Fruit fly (Drosophila melanogaster) whole organism, prepupa: ENCODE measurements around the gene CG34461.

Experiments
- CG10631 ChIP-seq: fragments of 200-800 bp; sonication (Bioruptor generic); optimal IDR thresholded peaks from 2 replicates; lab custom pipeline; 2016; ENCODE audit warnings: missing biosample characterization, missing genetic modification characterization
- CG11294 ChIP-seq: fragments of 200-800 bp; sonication (Bioruptor generic); IDR thresholded peaks from 2 replicates; pipeline ENCODE4 v1.3.6; 2022; ENCODE audit warnings: missing biosample characterization, missing genetic modification characterization
- CG15336 ChIP-seq: fragments of 200-800 bp; sonication (Bioruptor generic); IDR thresholded peaks from 2 replicates; pipeline ENCODE4 v1.3.6; 2022; ENCODE audit warnings: missing biosample characterization, missing genetic modification characterization
- CG6808 ChIP-seq: fragments of 200-800 bp; sonication (Bioruptor generic); optimal IDR thresholded peaks from 3 replicates; lab custom pipeline; 2017; ENCODE audit warnings: missing biosample characterization, missing genetic modification characterization, mild to moderate bottlenecking, moderate library complexity, missing genetic modification reagents
- Ets96B ChIP-seq: fragments of 200-800 bp; optimal IDR thresholded peaks from 2 replicates; lab custom pipeline; 2019; ENCODE audit warnings: missing biosample characterization, mild to moderate bottlenecking, missing genetic modification characterization, moderate library complexity
- Gug ChIP-seq: fragments of 200-800 bp; sonication (Bioruptor generic); IDR thresholded peaks from 2 replicates; pipeline ENCODE4 v1.3.6; 2022; ENCODE audit warnings: missing biosample characterization, missing genetic modification characterization
- Sox14 ChIP-seq: fragments of 200-800 bp; sonication (Bioruptor generic); optimal IDR thresholded peaks from 3 replicates; lab custom pipeline; 2016; ENCODE audit warnings: missing biosample characterization, missing genetic modification characterization
- Sox15 ChIP-seq: fragments of 200-800 bp; sonication (Bioruptor generic); optimal IDR thresholded peaks from 3 replicates; lab custom pipeline; 2016; ENCODE audit warnings: missing biosample characterization, missing genetic modification characterization
- net ChIP-seq: fragments of 200-800 bp; sonication (Bioruptor generic); optimal IDR thresholded peaks from 3 replicates; lab custom pipeline; 2016; ENCODE audit warnings: missing biosample characterization, missing genetic modification characterization
- ss ChIP-seq, 2 experiments: fragments of 200-800 bp; sonication (Bioruptor generic); optimal IDR thresholded peaks; 2 replicates in 1 of 2; 3 replicates in 1 of 2; lab custom pipeline; 2017 to 2018; ENCODE audit warnings: mild to moderate bottlenecking in 2 of 2, missing biosample characterization in 2 of 2, missing genetic modification characterization in 2 of 2, moderate library complexity in 1 of 2
- topi ChIP-seq: fragments of 200-800 bp; sonication (Bioruptor generic); optimal IDR thresholded peaks from 3 replicates; lab custom pipeline; 2016; ENCODE audit warnings: missing biosample characterization, missing genetic modification characterization

DNA sequence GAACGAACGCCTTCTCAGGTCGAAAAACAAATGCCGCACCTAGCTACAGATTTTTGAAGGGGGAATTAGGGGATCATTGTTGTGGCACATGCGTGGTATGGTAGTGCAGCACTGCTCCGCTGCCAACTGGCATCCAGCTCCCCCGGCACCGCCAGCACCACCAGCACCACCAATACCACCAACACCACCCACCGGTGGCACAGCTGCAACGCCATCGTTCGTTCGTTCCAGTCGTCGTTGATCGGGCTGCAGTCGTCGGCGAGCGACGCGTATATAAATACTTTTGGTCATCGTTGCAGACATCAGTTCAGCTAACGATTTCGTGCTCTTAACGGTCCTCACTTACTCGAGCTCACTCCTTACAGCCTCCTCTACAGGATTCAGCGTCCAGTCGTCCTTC, at the start of gene CG34461:
- no peak for TF ChIP-seq net (GFP tag; lab: Kevin White, UChicago)
- TF ChIP-seq Ets96B: no peak
- no peak for TF ChIP-seq ss (GFP tag; optimal IDR thresholded peaks at IDR 0.05; lab: Kevin White, UChicago)
- no peak for TF ChIP-seq CG15336 (GFP tag; lab: Robert Waterston, UW)
- TF ChIP-seq Sox14 (GFP tag; lab: Kevin White, UChicago): no peak
- no peak for TF ChIP-seq CG11294 (GFP tag; lab: Robert Waterston, UW)
- no peak for TF ChIP-seq Gug (GFP tag; lab: Robert Waterston, UW)
- TF ChIP-seq topi (GFP tag; lab: Kevin White, UChicago): no peak
- no peak for TF ChIP-seq Sox15
- no peak for TF ChIP-seq CG6808 (GFP tag; lab: Kevin White, UChicago)
- no peak for TF ChIP-seq CG10631
